Worm (Caenorhabditis elegans): ENCODE measurements around the gene lgc-57.

Gene lgc-57

ce11 chrII:10694713-10695112, at the start of gene lgc-57:
Gene lgc-57, plus strand, starts transcription at chrII:10695013.
- TF ChIP-seq ztf-23 (GFP tag; IDR thresholded peaks at IDR 0.05) = no peak
- TF ChIP-seq T22C8.4 (GFP tag; IDR thresholded peaks at IDR 0.05) = no peak
- no peak for TF ChIP-seq ref-1 (GFP tag; conservative IDR thresholded peaks at IDR 0.05)
- TF ChIP-seq flt-1 (GFP tag; IDR thresholded peaks at IDR 0.05) = no peak
- no peak for TF ChIP-seq cog-1 (tag; optimal IDR thresholded peaks at IDR 0.05)
- no peak for TF ChIP-seq ztf-29 (GFP tag; IDR thresholded peaks at IDR 0.05)
- TF ChIP-seq med-1 (GFP tag; optimal IDR thresholded peaks at IDR 0.05; ENCODE audit: insufficient read depth) = no peak
- TF ChIP-seq klf-2 (GFP tag; conservative IDR thresholded peaks at IDR 0.05) = no peak
- TF ChIP-seq tab-1 (GFP tag; IDR thresholded peaks at IDR 0.05) = no peak

- no peak for TF ChIP-seq tab-1 (GFP tag; IDR thresholded peaks at IDR 0.05)
- TF ChIP-seq ref-1 (GFP tag; conservative IDR thresholded peaks at IDR 0.05) = no peak
- TF ChIP-seq cog-1 (tag; optimal IDR thresholded peaks at IDR 0.05) = no peak
- no peak for TF ChIP-seq flt-1 (GFP tag; IDR thresholded peaks at IDR 0.05)
- TF ChIP-seq ztf-29 (GFP tag; IDR thresholded peaks at IDR 0.05) = no peak
- TF ChIP-seq klf-2 (GFP tag; conservative IDR thresholded peaks at IDR 0.05) = no peak
- TF ChIP-seq T22C8.4 (GFP tag; IDR thresholded peaks at IDR 0.05) = no peak
- TF ChIP-seq med-1 (GFP tag; optimal IDR thresholded peaks at IDR 0.05; ENCODE audit: insufficient read depth) = no peak
- TF ChIP-seq ztf-23 (GFP tag; IDR thresholded peaks at IDR 0.05) = no peak
Measured at ce11 chrII:10646901-10647566, 47.8 kb upstream of the lgc-57 start, which contains the start of gene M28.10. Gene M28.10, plus strand, starts transcription at chrII:10647516.

- TF ChIP-seq T22C8.4 (GFP tag; IDR thresholded peaks at IDR 0.05) = no peak
- TF ChIP-seq cog-1 (tag; optimal IDR thresholded peaks at IDR 0.05) = no peak
- TF ChIP-seq tab-1 (GFP tag; IDR thresholded peaks at IDR 0.05) = no peak
- no peak for TF ChIP-seq flt-1 (GFP tag; IDR thresholded peaks at IDR 0.05)
- TF ChIP-seq med-1 (GFP tag; optimal IDR thresholded peaks at IDR 0.05; ENCODE audit: insufficient read depth) = no peak
- TF ChIP-seq ztf-23 (GFP tag; IDR thresholded peaks at IDR 0.05) = no peak
- TF ChIP-seq ztf-29 (GFP tag; IDR thresholded peaks at IDR 0.05) = no peak
- TF ChIP-seq klf-2 (GFP tag; conservative IDR thresholded peaks at IDR 0.05) = no peak
- no peak for TF ChIP-seq ref-1 (GFP tag; conservative IDR thresholded peaks at IDR 0.05)
Measured at ce11 chrII:10652112-10652511, 42.7 kb upstream of the lgc-57 start, which contains the start of gene nphp-1. Gene nphp-1, minus strand, starts transcription at chrII:10652256.

ce11 chrII:10653559-10653958, 41.3 kb upstream of the lgc-57 start:
- TF ChIP-seq cog-1 (tag; optimal IDR thresholded peaks at IDR 0.05) (no peak), flt-1 (GFP tag; IDR thresholded peaks at IDR 0.05) (no peak), klf-2 (GFP tag; conservative IDR thresholded peaks at IDR 0.05) (no peak), med-1 (GFP tag; optimal IDR thresholded peaks at IDR 0.05; ENCODE audit: insufficient read depth) (no peak), ztf-23 (GFP tag; IDR thresholded peaks at IDR 0.05) (no peak), tab-1 (GFP tag; IDR thresholded peaks at IDR 0.05) (no peak), T22C8.4 (GFP tag; IDR thresholded peaks at IDR 0.05) (no peak), ztf-29 (GFP tag; IDR thresholded peaks at IDR 0.05) (no peak), ref-1 (GFP tag; conservative IDR thresholded peaks at IDR 0.05) (no peak)

ce11 chrII:10654435-10654834, 40.4 kb upstream of the lgc-57 start:
- TF ChIP-seq ztf-29 (GFP tag; IDR thresholded peaks at IDR 0.05) (no peak), med-1 (GFP tag; optimal IDR thresholded peaks at IDR 0.05; ENCODE audit: insufficient read depth) (no peak), T22C8.4 (GFP tag; IDR thresholded peaks at IDR 0.05) (no peak), ref-1 (GFP tag; conservative IDR thresholded peaks at IDR 0.05) (no peak), cog-1 (tag; optimal IDR thresholded peaks at IDR 0.05) (no peak), tab-1 (GFP tag; IDR thresholded peaks at IDR 0.05) (no peak), flt-1 (GFP tag; IDR thresholded peaks at IDR 0.05) (no peak), ztf-23 (GFP tag; IDR thresholded peaks at IDR 0.05) (no peak), klf-2 (GFP tag; conservative IDR thresholded peaks at IDR 0.05) (no peak)

ce11 chrII:10656395-10656794, 38.4 kb upstream of the lgc-57 start:
- TF ChIP-seq tab-1 (GFP tag; IDR thresholded peaks at IDR 0.05) (no peak), cog-1 (tag; optimal IDR thresholded peaks at IDR 0.05) (no peak), T22C8.4 (GFP tag; IDR thresholded peaks at IDR 0.05) (no peak), med-1 (GFP tag; optimal IDR thresholded peaks at IDR 0.05; ENCODE audit: insufficient read depth) (no peak), flt-1 (GFP tag; IDR thresholded peaks at IDR 0.05) (no peak), ref-1 (GFP tag; conservative IDR thresholded peaks at IDR 0.05) (no peak), klf-2 (GFP tag; conservative IDR thresholded peaks at IDR 0.05) (no peak), ztf-29 (GFP tag; IDR thresholded peaks at IDR 0.05) (no peak), ztf-23 (GFP tag; IDR thresholded peaks at IDR 0.05) (no peak)

- TF ChIP-seq cog-1 (tag; optimal IDR thresholded peaks at IDR 0.05) (no peak), ref-1 (GFP tag; conservative IDR thresholded peaks at IDR 0.05) (no peak), T22C8.4 (GFP tag; IDR thresholded peaks at IDR 0.05) (no peak), med-1 (GFP tag; optimal IDR thresholded peaks at IDR 0.05; ENCODE audit: insufficient read depth) (no peak)
Measured at ce11 chrII:10657632-10658108, 37.1 kb upstream of the lgc-57 start, which contains the start of gene lact-3. Gene lact-3, minus strand, starts transcription at chrII:10657682.

ce11 chrII:10658576-10659256, 36.1 kb upstream of the lgc-57 start, which contains the start of the genes snu-13 and rsp-7:
Gene snu-13, minus strand, starts transcription at chrII:10658626.
Gene rsp-7, plus strand, starts transcription at chrII:10659206.
- TF ChIP-seq ztf-29 (GFP tag; IDR thresholded peaks at IDR 0.05) = no peak
- TF ChIP-seq med-1 (GFP tag; optimal IDR thresholded peaks at IDR 0.05; ENCODE audit: insufficient read depth) = no peak
- TF ChIP-seq cog-1 (tag; optimal IDR thresholded peaks at IDR 0.05) = peak; percentile 45

ce11 chrII:10659585-10659984, 35.2 kb upstream of the lgc-57 start:
- TF ChIP-seq ztf-29 (GFP tag; IDR thresholded peaks at IDR 0.05) = no peak
- no peak for TF ChIP-seq flt-1 (GFP tag; IDR thresholded peaks at IDR 0.05)
- TF ChIP-seq ref-1 (GFP tag; conservative IDR thresholded peaks at IDR 0.05) = no peak
- no peak for TF ChIP-seq cog-1 (tag; optimal IDR thresholded peaks at IDR 0.05)
- TF ChIP-seq klf-2 (GFP tag; conservative IDR thresholded peaks at IDR 0.05) = no peak
- TF ChIP-seq T22C8.4 (GFP tag; IDR thresholded peaks at IDR 0.05) = no peak
- no peak for TF ChIP-seq tab-1 (GFP tag; IDR thresholded peaks at IDR 0.05)
- TF ChIP-seq ztf-23 (GFP tag; IDR thresholded peaks at IDR 0.05) = no peak
- no peak for TF ChIP-seq med-1 (GFP tag; optimal IDR thresholded peaks at IDR 0.05; ENCODE audit: insufficient read depth)

Data from whole organism, midembryonic.